Worm (Caenorhabditis elegans) whole organism, young adult: Measurements from ENCODE around the gene clec-47.

Experiments used
- B0336.3 ChIP-seq: fragments of 200-800 bp; sonication (Bioruptor generic); IDR thresholded peaks from 2 replicates; pipeline ENCODE4 v1.3.6; 2022; ENCODE audit warnings: missing genetic modification characterization, missing compliant biosample characterization
- ama-1 ChIP-seq, 3 experiments: fragments of 150-350 bp in 1 of 3; sonication (generic microtip) in 2 of 3; optimal IDR thresholded peaks; 2 replicates each; lab custom pipeline; 2014 to 2018; ENCODE audit warnings: missing biosample characterization in 2 of 3, missing genetic modification characterization in 2 of 3, missing genetic modification reagents in 2 of 3
- attf-5 ChIP-seq: fragments of 200-800 bp; sonication (Bioruptor generic); optimal IDR thresholded peaks from 2 replicates; lab custom pipeline; 2018; ENCODE audit warnings: mild to moderate bottlenecking, missing genetic modification characterization, missing compliant biosample characterization
- bed-2 ChIP-seq: fragments of 200-800 bp; sonication (Bioruptor generic); IDR thresholded peaks from 2 replicates; pipeline ENCODE4 v1.3.6; 2022; ENCODE audit warnings: missing genetic modification reagents, missing genetic modification characterization, missing compliant biosample characterization
- madf-3 ChIP-seq: fragments of 200-800 bp; sonication (Bioruptor generic); IDR thresholded peaks from 2 replicates; pipeline ENCODE4 v1.3.6; 2022; ENCODE audit warnings: missing genetic modification reagents, missing genetic modification characterization, missing compliant biosample characterization
- snpc-4 ChIP-seq, 5 experiments: fragments of 150-350 bp in 1 of 5; sonication (generic microtip) in 4 of 5; optimal IDR thresholded peaks; 2 replicates each; lab custom pipeline; 2014 to 2018; ENCODE audit warnings: missing genetic modification characterization in 5 of 5, missing biosample characterization in 3 of 5, antibody characterized with exemption in 2 of 5, mild to moderate bottlenecking in 2 of 5, missing compliant biosample characterization in 2 of 5, missing genotype in 2 of 5, moderate library complexity in 2 of 5, missing genetic modification reagents in 1 of 5
- unc-62 ChIP-seq: fragments of 150-350 bp; optimal IDR thresholded peaks from 2 replicates; lab custom pipeline; 2014; ENCODE audit warnings: missing biosample characterization, missing genetic modification reagents, missing genetic modification characterization

- no peak for TF ChIP-seq bed-2
- TF ChIP-seq snpc-4 (GFP tag; optimal IDR thresholded peaks at IDR 0.05; lab: Kevin White, UChicago) = no peak
- TF ChIP-seq snpc-4 (tag; optimal IDR thresholded peaks at IDR 0.05; lab: Kevin White, UChicago) = peak in 3 of 4 experiments; percentile 5 to 66 (median 53)
- TF ChIP-seq madf-3 = no peak
- TF ChIP-seq B0336.3 (GFP tag; lab: Robert Waterston, UW) = no peak
- TF ChIP-seq unc-62 (GFP tag; lab: Kevin White, UChicago) = no peak
- TF ChIP-seq attf-5 (GFP tag; lab: Kevin White, UChicago) = peak; percentile 73
- TF ChIP-seq ama-1 (optimal IDR thresholded peaks at IDR 0.05; lab: Kevin White, UChicago) = no peak
- no peak for TF ChIP-seq ama-1 (GFP tag; optimal IDR thresholded peaks at IDR 0.05; lab: Kevin White, UChicago)
Observed at ce11 chrV:15136772-15137171, 38.8 kb upstream of the clec-47 start, which contains the start of gene aipl-1.
